Fruit fly (Drosophila melanogaster) whole organism, pupa: ENCODE measurements around the gene Dcps.

ENCODE experiments used
- CG15710 ChIP-seq: fragments of 200-800 bp; sonication (Bioruptor generic); optimal IDR thresholded peaks from 2 replicates; lab custom pipeline; 2018; ENCODE audit warnings: missing biosample characterization, mild to moderate bottlenecking, missing genetic modification characterization, moderate library complexity
- CG8159 ChIP-seq: fragments of 200-800 bp; sonication (Bioruptor generic); optimal IDR thresholded peaks from 3 replicates; lab custom pipeline; 2018; ENCODE audit warnings: missing biosample characterization, mild to moderate bottlenecking, missing genetic modification characterization, moderate library complexity
- EcR ChIP-seq: fragments of 200-800 bp; sonication (Bioruptor generic); optimal IDR thresholded peaks from 3 replicates; lab custom pipeline; 2019; ENCODE audit warnings: missing biosample characterization, missing genetic modification characterization, mild to moderate bottlenecking, moderate library complexity, missing genetic modification reagents
- Ets98B ChIP-seq: fragments of 200-800 bp; sonication (Bioruptor generic); IDR thresholded peaks from 2 replicates; pipeline ENCODE4 v1.3.6; 2022; ENCODE audit warnings: missing biosample characterization, missing genetic modification characterization
- Snoo ChIP-seq: fragments of 200-800 bp; sonication (Bioruptor generic); optimal IDR thresholded peaks from 3 replicates; lab custom pipeline; 2017; ENCODE audit warnings: missing biosample characterization, mild to moderate bottlenecking, missing genetic modification characterization, inconsistent platforms

dm6 chr3R:5791497-5791896, 36.9 kb upstream of the Dcps start, which contains the start of gene Hpf1:
- TF ChIP-seq Snoo (tag; lab: Kevin White, UChicago) (peak; percentile 99), CG8159 (peak; percentile 99), CG15710 (tag; lab: Kevin White, UChicago) (peak; percentile 99), Ets98B (peak; percentile 98), EcR (GFP tag; lab: Kevin White, UChicago) (peak; percentile 63)
